Fruit fly (Drosophila melanogaster) whole organism, adult: ENCODE results near the gene CG46463.

Source experiments
- CG11617 ChIP-seq: fragments of 200-800 bp; sonication (Bioruptor generic); optimal IDR thresholded peaks from 2 replicates; lab custom pipeline; 2017; ENCODE audit warnings: mild to moderate bottlenecking, missing biosample characterization, missing genetic modification reagents, missing genetic modification characterization
- CG12768 ChIP-seq: fragments of 200-800 bp; sonication (Bioruptor generic); optimal IDR thresholded peaks from 2 replicates; lab custom pipeline; 2017; ENCODE audit warnings: missing biosample characterization, missing genetic modification characterization, mild to moderate bottlenecking, moderate library complexity, missing genetic modification reagents
- CG33017 ChIP-seq: fragments of 200-800 bp; sonication (Bioruptor generic); optimal IDR thresholded peaks from 2 replicates; lab custom pipeline; 2018; ENCODE audit warnings: missing biosample characterization, mild to moderate bottlenecking, missing genetic modification characterization, moderate library complexity
- CG7101 ChIP-seq: fragments of 200-800 bp; sonication (Bioruptor generic); optimal IDR thresholded peaks from 2 replicates; lab custom pipeline; 2018; ENCODE audit warnings: missing biosample characterization, mild to moderate bottlenecking, missing genetic modification characterization, moderate library complexity
- bab1 ChIP-seq: fragments of 200-800 bp; sonication (Bioruptor generic); optimal IDR thresholded peaks from 3 replicates; lab custom pipeline; 2019; ENCODE audit warnings: missing biosample characterization, mild to moderate bottlenecking, missing genetic modification characterization, moderate library complexity

DNA sequence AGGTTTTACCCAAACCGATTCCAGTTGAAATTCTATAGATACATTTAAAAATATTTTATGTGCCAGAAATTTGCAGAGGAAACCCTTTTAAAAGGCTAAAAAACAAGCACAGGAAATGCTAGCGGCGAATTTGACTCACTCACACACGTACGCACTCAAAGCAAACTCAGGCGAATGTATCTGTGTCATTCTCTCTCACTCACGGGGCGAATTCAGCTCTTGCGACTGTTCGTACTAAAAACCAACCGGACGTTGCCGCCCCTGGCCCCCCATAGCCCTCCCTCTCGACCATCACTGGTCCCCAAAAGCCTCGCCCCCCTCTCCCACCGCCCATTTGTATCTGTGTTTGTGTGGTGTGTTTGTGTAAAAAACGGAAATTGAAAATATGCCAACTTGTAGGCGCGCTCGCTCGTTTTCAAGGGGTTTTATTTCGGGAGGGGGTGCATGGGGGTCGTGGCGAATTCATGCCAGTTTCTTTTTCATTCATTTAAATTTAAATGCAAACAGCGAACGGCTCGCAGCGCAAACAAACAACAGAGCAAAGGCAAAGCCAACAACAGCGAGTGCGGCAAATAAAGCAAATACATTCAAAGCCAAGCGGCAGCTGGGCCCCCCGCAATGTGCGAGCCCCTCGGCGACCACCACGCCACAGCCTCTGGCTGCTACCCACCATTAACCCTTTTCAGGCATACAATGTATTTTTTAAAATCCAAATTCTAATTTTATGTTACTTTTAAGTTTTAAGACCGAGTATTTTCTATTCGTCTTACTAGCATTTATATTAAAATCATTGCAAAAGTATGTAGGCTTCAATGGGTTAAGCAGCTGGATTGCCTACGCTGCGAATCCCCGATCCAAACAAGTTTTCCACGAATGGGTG lies 42.7 kb upstream of the CG46463 start:
- TF ChIP-seq CG33017 (tag; lab: Kevin White, UChicago) (peak; percentile 75), CG11617 (GFP tag; lab: Kevin White, UChicago) (peak; percentile 81), CG12768 (peak; percentile 86), bab1 (GFP tag; lab: Kevin White, UChicago) (no peak), CG7101 (tag; lab: Kevin White, UChicago) (peak; percentile 65)
